Worm (Caenorhabditis elegans): ENCODE data around the gene srt-39.

ce11 chrV:12488002-12488401 is 3.3 kb downstream of the srt-39 start:
- no peak for TF ChIP-seq T22C8.4 (GFP tag; IDR thresholded peaks at IDR 0.05)
- TF ChIP-seq med-1 (GFP tag; optimal IDR thresholded peaks at IDR 0.05; ENCODE audit: insufficient read depth), result no peak
- TF ChIP-seq flt-1 (GFP tag; IDR thresholded peaks at IDR 0.05), result no peak
- no peak for TF ChIP-seq cog-1 (tag; optimal IDR thresholded peaks at IDR 0.05)
- no peak for TF ChIP-seq ref-1 (GFP tag; conservative IDR thresholded peaks at IDR 0.05)
- no peak for TF ChIP-seq klf-2 (GFP tag; conservative IDR thresholded peaks at IDR 0.05)
- no peak for TF ChIP-seq ztf-29 (GFP tag; IDR thresholded peaks at IDR 0.05)
